Fruit fly (Drosophila melanogaster): Measurements from ENCODE around the gene CG42296.

The CG42296 gene

DNA sequence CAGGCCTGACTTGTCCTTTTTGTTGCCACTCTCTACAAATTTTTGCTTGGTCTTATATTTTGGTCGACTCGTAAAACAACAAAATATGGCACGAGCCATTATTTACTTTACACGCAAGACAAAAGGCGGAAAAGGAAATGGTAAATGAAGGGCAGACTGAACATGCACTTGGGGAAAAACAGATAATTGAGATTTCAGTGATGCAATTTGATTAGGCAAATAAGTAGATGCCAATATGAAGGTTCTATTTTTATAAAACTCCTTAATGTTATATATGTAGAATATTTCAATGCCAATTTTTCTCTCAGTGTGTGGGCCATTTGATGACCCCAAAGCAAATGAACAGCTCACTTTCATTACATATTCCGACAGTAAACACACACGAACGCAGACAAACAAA, 20.6 kb downstream of the CG42296 start:
- no peak for TF ChIP-seq CG17801 (GFP tag; optimal IDR thresholded peaks at IDR 0.05; ENCODE audit: partially characterized antibody)

DNA sequence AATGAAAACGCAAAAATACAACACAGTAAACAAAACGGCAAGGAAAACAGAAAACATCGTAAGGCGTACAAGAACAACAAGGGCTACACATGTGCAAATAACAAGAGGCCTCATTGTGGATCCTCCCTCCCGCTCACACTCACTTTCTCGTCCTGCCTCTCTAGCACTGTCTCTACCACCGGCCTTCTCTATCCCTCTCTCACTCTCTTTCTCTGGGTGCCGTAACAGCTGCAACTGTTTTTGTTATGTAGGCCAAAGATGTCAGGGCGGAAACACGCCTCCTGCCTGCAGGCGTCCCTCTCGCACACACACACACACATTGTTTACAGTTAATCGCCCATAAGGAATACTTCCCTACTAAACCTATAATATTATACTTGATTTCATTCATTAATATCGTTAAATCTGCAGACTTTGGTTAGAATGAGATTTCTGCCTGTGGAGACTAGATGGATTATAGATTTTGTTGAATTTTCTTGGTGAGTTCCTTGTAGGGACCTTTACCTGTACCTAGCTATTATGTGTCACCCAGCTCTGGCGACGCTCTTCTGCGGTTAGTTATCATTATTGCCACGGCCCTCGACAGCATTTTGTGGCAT, 21.9 kb downstream of the CG42296 start:
- no peak for TF ChIP-seq CG17801 (GFP tag; optimal IDR thresholded peaks at IDR 0.05; ENCODE audit: partially characterized antibody)

DNA sequence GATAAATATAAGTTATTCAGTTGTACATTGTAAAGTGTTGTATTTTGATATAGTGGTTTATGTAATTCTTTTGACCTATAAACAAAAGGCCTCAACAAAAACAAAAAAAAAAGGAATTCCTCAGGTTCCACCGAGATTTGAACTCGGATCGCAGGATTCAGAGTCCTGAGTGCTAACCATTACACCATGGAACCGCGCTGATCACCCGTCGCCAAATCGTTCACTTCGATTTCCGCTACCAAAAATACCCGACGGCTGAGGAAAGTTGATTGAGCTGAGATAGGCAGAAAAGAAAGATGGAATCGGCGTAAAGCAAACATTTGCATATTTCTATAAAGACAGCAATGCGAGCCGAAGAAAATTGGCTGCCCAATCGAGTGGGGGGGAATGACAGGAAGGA, 22.8 kb downstream of the CG42296 start:
- no peak for TF ChIP-seq CG17801 (GFP tag; optimal IDR thresholded peaks at IDR 0.05; ENCODE audit: partially characterized antibody)

DNA sequence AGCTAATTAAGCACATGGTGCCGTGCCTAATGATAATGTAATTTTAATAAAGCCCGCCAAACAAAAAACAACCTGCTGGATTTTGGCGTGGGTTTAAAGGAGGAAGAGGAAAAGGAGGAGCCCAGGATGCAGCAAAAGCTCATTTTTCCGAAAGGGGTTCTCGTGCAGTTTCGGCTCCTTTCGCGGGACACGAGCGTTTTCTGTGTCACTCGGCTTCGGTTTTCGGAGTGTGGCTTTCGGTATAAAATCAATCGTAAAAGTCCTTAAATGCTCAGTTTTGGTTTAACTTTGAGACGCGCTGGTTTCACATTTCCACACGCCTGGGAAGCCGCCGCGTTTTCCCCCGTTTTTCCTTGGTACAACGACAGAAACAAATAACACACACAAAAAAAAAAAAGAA, 24.4 kb downstream of the CG42296 start:
- TF ChIP-seq CG17801 (GFP tag; optimal IDR thresholded peaks at IDR 0.05; ENCODE audit: partially characterized antibody), result no peak

DNA sequence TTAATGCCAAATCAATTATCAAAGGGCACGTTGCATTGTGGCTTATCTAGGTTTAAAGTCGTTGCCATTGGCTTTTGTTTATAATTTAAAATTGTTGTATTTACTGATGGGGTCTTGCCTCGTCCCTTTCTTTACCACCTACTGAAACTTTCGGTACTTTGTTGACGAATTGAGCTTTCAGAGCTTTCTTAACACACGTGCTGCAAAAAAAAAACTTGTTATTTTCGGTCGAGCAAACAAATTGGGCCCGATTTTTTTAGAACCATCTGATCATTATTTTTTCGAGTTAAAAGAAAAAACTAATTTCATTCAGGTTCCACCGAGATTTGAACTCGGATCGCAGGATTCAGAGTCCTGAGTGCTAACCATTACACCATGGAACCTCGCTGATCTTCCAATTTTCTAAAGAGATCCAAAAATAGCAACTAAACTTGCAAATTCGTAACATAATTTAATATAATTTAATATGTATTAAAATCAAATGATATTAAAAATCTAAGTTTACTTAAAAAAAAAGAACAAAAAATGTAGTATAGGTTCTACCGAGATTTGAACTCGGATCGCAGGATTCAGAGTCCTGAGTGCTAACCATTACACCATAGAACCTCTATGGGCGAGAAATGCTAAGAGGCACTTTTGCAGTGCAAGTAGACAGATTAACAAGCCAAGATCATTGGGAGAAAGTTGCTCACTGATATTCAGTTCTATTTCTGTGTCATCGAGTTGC, 25.3 kb downstream of the CG42296 start:
- no peak for TF ChIP-seq CG17801 (GFP tag; optimal IDR thresholded peaks at IDR 0.05; ENCODE audit: partially characterized antibody)

DNA sequence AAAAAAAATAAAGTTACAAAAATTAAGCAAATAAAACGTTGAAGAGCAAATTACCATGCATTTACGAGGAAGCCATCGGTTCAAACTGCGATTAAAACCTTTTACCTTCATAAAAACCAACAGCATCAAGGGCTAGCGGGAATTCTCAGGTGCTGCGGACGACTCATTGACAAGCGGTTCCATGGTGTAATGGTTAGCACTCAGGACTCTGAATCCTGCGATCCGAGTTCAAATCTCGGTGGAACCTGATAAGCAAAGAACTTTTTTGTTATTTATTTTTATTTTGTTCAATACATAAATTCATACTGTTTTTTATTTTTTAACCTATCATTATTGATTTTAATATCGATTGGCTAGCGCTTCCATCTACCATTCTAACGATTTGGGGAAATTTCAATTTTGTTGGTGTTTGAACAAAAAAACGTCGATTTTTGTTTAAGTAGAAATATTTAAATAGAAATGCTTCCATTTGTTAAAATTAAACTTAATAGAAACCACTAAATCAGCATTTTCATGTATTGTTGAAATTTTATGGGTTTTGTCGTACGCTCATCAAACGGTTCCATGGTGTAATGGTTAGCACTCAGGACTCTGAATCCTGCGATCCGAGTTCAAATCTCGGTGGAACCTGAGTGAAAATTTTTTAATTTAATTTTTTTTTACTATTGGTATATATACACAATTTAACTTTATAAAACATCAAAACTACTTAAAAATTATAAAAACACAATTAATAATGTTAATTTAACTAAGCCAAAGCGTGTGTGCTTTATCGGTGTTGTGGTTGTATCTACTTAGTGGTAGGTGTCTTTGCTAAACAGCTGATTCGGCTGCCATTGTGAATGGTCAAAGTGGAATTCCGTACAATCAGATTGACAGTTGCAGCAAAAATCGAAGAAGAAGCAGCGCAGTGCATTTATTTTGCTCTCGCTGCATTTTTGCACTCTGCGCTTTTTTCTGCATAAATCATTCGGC, 26.6 kb downstream of the CG42296 start, which contains the start of gene CG4238:
CG4238 (plus strand) TSS at position 880 of the 975 bp plus-strand sequence.
- TF ChIP-seq CG17801 (GFP tag; optimal IDR thresholded peaks at IDR 0.05; ENCODE audit: partially characterized antibody), result peak; percentile 53

DNA sequence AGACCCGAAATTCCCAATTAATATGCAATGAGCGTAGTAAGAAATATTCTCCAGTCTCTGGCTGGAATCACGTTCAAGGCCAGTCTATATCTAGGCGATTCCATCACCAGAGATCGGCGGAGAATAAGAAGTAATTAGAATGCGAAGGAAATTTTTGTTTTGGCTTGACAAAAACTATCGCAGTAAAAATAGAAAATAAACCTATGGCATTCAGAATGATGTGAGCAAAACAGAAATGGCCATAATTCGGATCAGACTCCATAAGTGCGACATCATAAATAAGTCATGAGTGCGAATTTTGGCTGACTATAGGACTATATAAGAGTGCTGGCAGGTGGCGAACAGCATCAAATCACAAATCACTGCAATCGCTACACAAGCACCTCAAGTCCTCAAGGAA, 27.7 kb downstream of the CG42296 start, which contains the start of gene Nplp4:
Nplp4 (plus strand) TSS at position 301 of the 400 bp plus-strand sequence.
- no peak for TF ChIP-seq CG17801 (GFP tag; optimal IDR thresholded peaks at IDR 0.05; ENCODE audit: partially characterized antibody)

dm6 chr2L:2007093-2007492, 28.7 kb downstream of the CG42296 start, which contains the start of gene CG15353:
Gene CG15353, minus strand, starts transcription at chr2L:2007193.
- no peak for TF ChIP-seq CG17801 (GFP tag; optimal IDR thresholded peaks at IDR 0.05; ENCODE audit: partially characterized antibody)

DNA sequence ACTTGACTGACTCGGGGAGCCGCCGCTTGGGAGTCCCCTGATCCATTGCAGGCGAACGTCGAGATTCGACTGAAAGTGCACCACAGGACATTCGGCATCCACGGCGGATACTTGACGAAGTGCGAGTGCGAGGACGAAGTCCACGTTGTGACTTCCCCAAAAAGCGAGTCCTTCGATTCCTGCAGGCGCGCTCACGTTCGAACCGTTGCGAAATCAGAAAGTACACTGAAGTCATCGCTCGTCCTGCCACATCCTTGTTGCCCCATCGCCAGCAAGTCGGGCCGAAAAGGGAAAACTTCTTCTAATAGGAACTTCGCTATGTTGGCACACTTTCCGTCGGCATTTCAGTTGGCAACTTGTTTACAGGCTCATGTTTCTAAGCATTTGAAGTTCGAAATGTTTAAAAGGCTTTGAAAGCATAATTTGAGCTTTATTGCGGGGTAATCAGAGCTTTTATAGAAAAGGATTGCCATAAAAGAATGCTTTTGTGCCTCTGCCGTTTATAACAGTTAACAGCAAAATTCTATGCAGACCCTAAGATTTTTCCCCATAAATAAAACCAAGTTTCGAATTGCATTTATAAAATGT, 29.7 kb downstream of the CG42296 start, which contains the start of gene CG33543:
CG33543 (minus strand) TSS at position 232 of the 588 bp plus-strand sequence.
- TF ChIP-seq CG17801 (GFP tag; optimal IDR thresholded peaks at IDR 0.05; ENCODE audit: partially characterized antibody), result no peak

DNA sequence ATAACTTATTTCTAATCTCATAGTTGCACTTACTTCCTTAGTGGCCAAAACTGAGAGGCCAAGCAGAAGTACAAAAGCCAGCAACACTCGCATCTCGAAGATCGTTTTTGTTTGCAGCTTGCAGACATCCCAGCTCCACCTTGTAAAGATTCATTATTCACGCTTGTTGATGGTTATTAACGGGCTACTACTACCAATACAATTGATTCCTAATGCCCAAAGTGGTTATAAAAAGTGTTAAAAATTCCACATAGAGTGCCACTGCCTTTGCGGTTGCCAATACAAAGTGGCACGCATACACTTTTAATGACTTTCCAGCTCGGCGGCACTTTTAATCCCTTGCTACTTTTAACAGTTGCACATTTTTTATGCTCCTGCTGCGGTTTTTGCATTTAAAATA, 43.8 kb downstream of the CG42296 start, which contains the start of gene Obp22a:
Obp22a (minus strand) TSS at position 101 of the 400 bp plus-strand sequence.
- TF ChIP-seq CG17801 (GFP tag; optimal IDR thresholded peaks at IDR 0.05; ENCODE audit: partially characterized antibody), result no peak

dm6 chr2L:1989278-1989918, 46.4 kb downstream of the CG42296 start:
- peak; percentile 19 for TF ChIP-seq CG17801 (GFP tag; optimal IDR thresholded peaks at IDR 0.05; ENCODE audit: partially characterized antibody)

DNA sequence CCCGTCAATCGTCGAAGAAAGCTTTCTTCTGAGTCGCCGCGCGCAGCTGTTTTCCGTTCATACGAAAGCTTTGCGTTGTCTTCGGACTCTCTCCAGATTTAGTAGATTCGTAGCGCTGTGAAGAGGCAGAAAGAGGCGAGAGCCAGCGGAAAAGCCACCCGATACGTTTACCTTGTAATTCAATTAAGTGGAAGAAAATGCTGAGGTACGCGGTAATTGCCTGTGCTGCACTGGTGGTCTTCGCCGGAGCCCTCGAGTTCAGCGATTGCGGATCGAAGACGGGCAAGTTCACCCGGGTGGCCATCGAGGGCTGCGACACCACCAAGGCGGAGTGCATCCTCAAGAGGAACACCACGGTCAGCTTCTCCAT, 47.7 kb downstream of the CG42296 start, which contains the start of gene Npc2a:
Npc2a (plus strand) TSS at position 99 of the 370 bp plus-strand sequence.
- TF ChIP-seq CG17801 (GFP tag; optimal IDR thresholded peaks at IDR 0.05; ENCODE audit: partially characterized antibody), result peak; percentile 16

- peak; percentile 42 for TF ChIP-seq CG17801 (GFP tag; optimal IDR thresholded peaks at IDR 0.05; ENCODE audit: partially characterized antibody)
Observed at dm6 chr2L:1987434-1988191, 48.2 kb downstream of the CG42296 start, which contains the start of gene Got2. Gene Got2, minus strand, starts transcription at chr2L:1987758.

Data from ovary, adult (tissue).